Worm (Caenorhabditis elegans) whole organism, young adult: ENCODE results near the gene ceh-38.

Experiments used
- B0019.2 ChIP-seq: fragments of 200-800 bp; sonication (Bioruptor generic); conservative IDR thresholded peaks from 2 replicates; pipeline ENCODE4 v1.3.6; 2022; ENCODE audit warnings: missing genetic modification reagents, missing genetic modification characterization, missing compliant biosample characterization
- C17E4.6 ChIP-seq: fragments of 200-800 bp; sonication (Bioruptor generic); IDR thresholded peaks from 2 replicates; pipeline ENCODE4 v1.3.6; 2022; ENCODE audit warnings: missing genetic modification reagents, missing genetic modification characterization, missing compliant biosample characterization
- F23B12.7 ChIP-seq: sonication (generic microtip); optimal IDR thresholded peaks from 2 replicates; lab custom pipeline; 2017; ENCODE audit warnings: missing genetic modification characterization, mild to moderate bottlenecking, missing compliant biosample characterization, antibody characterized with exemption, moderate library complexity; ENCODE audit not compliant: insufficient read depth
- F37B4.10 ChIP-seq: fragments of 200-800 bp; sonication (Bioruptor generic); IDR thresholded peaks from 2 replicates; pipeline ENCODE4 v1.3.6; 2022; ENCODE audit warnings: missing genetic modification characterization, missing compliant biosample characterization
- F57C9.4 ChIP-seq: sonication (generic microtip); optimal IDR thresholded peaks from 2 replicates; lab custom pipeline; 2017; ENCODE audit warnings: mild to moderate bottlenecking, missing genetic modification characterization, missing compliant biosample characterization
- T07F8.4 ChIP-seq: sonication (generic microtip); optimal IDR thresholded peaks from 2 replicates; lab custom pipeline; 2016; ENCODE audit warnings: mild to moderate bottlenecking, missing genetic modification characterization, moderate library complexity, missing compliant biosample characterization
- Y53F4B.3 ChIP-seq: fragments of 200-800 bp; sonication (Bioruptor generic); IDR thresholded peaks from 2 replicates; pipeline ENCODE4 v1.3.6; 2022; ENCODE audit warnings: missing genetic modification reagents, missing genetic modification characterization, missing compliant biosample characterization
- Y56A3A.18 ChIP-seq: fragments of 200-800 bp; sonication (Bioruptor generic); IDR thresholded peaks from 2 replicates; pipeline ENCODE4 v1.3.6; 2022; ENCODE audit warnings: missing genetic modification reagents, missing genetic modification characterization, missing compliant biosample characterization
- Y79H2A.3 ChIP-seq: fragments of 200-800 bp; sonication (Bioruptor generic); conservative IDR thresholded peaks from 2 replicates; pipeline ENCODE4 v1.3.6; 2022; ENCODE audit warnings: missing genetic modification reagents, missing genetic modification characterization, missing compliant biosample characterization
- ZK185.1 ChIP-seq: sonication (generic microtip); optimal IDR thresholded peaks from 2 replicates; lab custom pipeline; 2016; ENCODE audit warnings: mild to moderate bottlenecking, missing genetic modification characterization, missing compliant biosample characterization; ENCODE audit not compliant: poor library complexity, severe bottlenecking
- aptf-2 ChIP-seq: fragments of 200-800 bp; sonication (Bioruptor generic); conservative IDR thresholded peaks from 2 replicates; pipeline ENCODE4 v1.3.6; 2022; ENCODE audit warnings: missing genetic modification reagents, missing genetic modification characterization, missing compliant biosample characterization
- aptf-3 ChIP-seq: fragments of 200-800 bp; sonication (Bioruptor generic); IDR thresholded peaks from 2 replicates; pipeline ENCODE4 v1.3.6; 2022; ENCODE audit warnings: missing genetic modification characterization, missing compliant biosample characterization
- attf-5 ChIP-seq: fragments of 200-800 bp; sonication (Bioruptor generic); optimal IDR thresholded peaks from 2 replicates; lab custom pipeline; 2018; ENCODE audit warnings: mild to moderate bottlenecking, missing genetic modification characterization, missing compliant biosample characterization
- ceh-40 ChIP-seq: fragments of 200-800 bp; sonication (Bioruptor generic); IDR thresholded peaks from 2 replicates; pipeline ENCODE4 v1.3.6; 2022; ENCODE audit warnings: missing genetic modification characterization, missing compliant biosample characterization
- ceh-79 ChIP-seq: sonication (generic microtip); optimal IDR thresholded peaks from 2 replicates; lab custom pipeline; 2017; ENCODE audit warnings: mild to moderate bottlenecking, missing genetic modification characterization, missing compliant biosample characterization
- ceh-91 ChIP-seq: fragments of 200-800 bp; sonication (Bioruptor generic); IDR thresholded peaks from 2 replicates; pipeline ENCODE4 v1.3.6; 2022; ENCODE audit warnings: missing genetic modification reagents, missing genetic modification characterization, missing compliant biosample characterization
- dpl-1 ChIP-seq: fragments of 150-350 bp; optimal IDR thresholded peaks from 2 replicates; lab custom pipeline; 2014; ENCODE audit warnings: missing biosample characterization, missing genetic modification reagents, missing genetic modification characterization
- egl-18 ChIP-seq: fragments of 200-800 bp; sonication (Bioruptor generic); IDR thresholded peaks from 2 replicates; pipeline ENCODE4 v1.3.6; 2022; ENCODE audit warnings: missing genetic modification reagents, missing genetic modification characterization, missing compliant biosample characterization
- egl-44 ChIP-seq: fragments of 200-800 bp; sonication (Bioruptor generic); IDR thresholded peaks from 2 replicates; pipeline ENCODE4 v1.3.6; 2022; ENCODE audit warnings: missing genetic modification reagents, missing genetic modification characterization, missing compliant biosample characterization
- egrh-3 ChIP-seq: fragments of 200-800 bp; sonication (Bioruptor generic); IDR thresholded peaks from 2 replicates; pipeline ENCODE4 v1.3.6; 2022; ENCODE audit warnings: missing genetic modification reagents, missing genetic modification characterization, missing compliant biosample characterization
- ekl-4 ChIP-seq: fragments of 200-800 bp; sonication (Bioruptor generic); IDR thresholded peaks from 2 replicates; pipeline ENCODE4 v1.3.6; 2022; ENCODE audit warnings: missing genetic modification reagents, missing genetic modification characterization, missing compliant biosample characterization
- gei-17 ChIP-seq: fragments of 200-800 bp; sonication (Bioruptor generic); optimal IDR thresholded peaks from 2 replicates; lab custom pipeline; 2018; ENCODE audit warnings: mild to moderate bottlenecking, missing genetic modification characterization, missing compliant biosample characterization
- hlh-12 ChIP-seq: sonication (generic microtip); optimal IDR thresholded peaks from 2 replicates; lab custom pipeline; 2016; ENCODE audit warnings: missing genetic modification characterization, missing compliant biosample characterization
- hlh-26 ChIP-seq: fragments of 200-800 bp; sonication (Bioruptor generic); conservative IDR thresholded peaks from 2 replicates; pipeline ENCODE4 v1.3.6; 2022; ENCODE audit warnings: missing genetic modification reagents, missing genetic modification characterization, missing compliant biosample characterization
- hrde-1 ChIP-seq: sonication (generic microtip); optimal IDR thresholded peaks from 2 replicates; lab custom pipeline; 2016; ENCODE audit warnings: missing genetic modification characterization, mild to moderate bottlenecking, missing compliant biosample characterization, moderate library complexity, missing genotype, missing genetic modification reagents, borderline replicate concordance
- let-607 ChIP-seq, 2 experiments: fragments of 200-800 bp in 1 of 2; sonication (Bioruptor generic) in 1 of 2; sonication (generic microtip) in 1 of 2; optimal IDR thresholded peaks; 2 replicates each; lab custom pipeline; 2016 to 2018; ENCODE audit warnings: mild to moderate bottlenecking in 2 of 2, missing compliant biosample characterization in 2 of 2, missing genetic modification characterization in 2 of 2, moderate library complexity in 2 of 2, missing genotype in 1 of 2
- lin-35 ChIP-seq, 3 experiments: fragments of 150-350 bp in 2 of 3; sonication (generic microtip) in 1 of 3; optimal IDR thresholded peaks; 2 replicates each; lab custom pipeline; 2014 to 2018; ENCODE audit warnings: missing biosample characterization in 3 of 3, missing genetic modification characterization in 3 of 3, missing genetic modification reagents in 3 of 3
- lin-40 ChIP-seq: sonication (generic microtip); optimal IDR thresholded peaks from 2 replicates; lab custom pipeline; 2016; ENCODE audit warnings: missing genetic modification characterization, mild to moderate bottlenecking, missing compliant biosample characterization, missing genotype, missing genetic modification reagents
- lir-1 ChIP-seq: fragments of 200-800 bp; sonication (Bioruptor generic); conservative IDR thresholded peaks from 2 replicates; pipeline ENCODE4 v1.3.6; 2022; ENCODE audit warnings: missing genetic modification reagents, missing genetic modification characterization, missing compliant biosample characterization
- lsl-1 ChIP-seq: fragments of 200-800 bp; sonication (Bioruptor generic); optimal IDR thresholded peaks from 2 replicates; lab custom pipeline; 2018; ENCODE audit warnings: mild to moderate bottlenecking, missing genetic modification characterization, moderate library complexity, missing compliant biosample characterization
- lsy-27 ChIP-seq: sonication (generic microtip); optimal IDR thresholded peaks from 2 replicates; lab custom pipeline; 2017; ENCODE audit warnings: missing genetic modification characterization, mild to moderate bottlenecking, missing compliant biosample characterization, antibody characterized with exemption, missing genotype, borderline replicate concordance; ENCODE audit not compliant: insufficient read depth
- madf-6 ChIP-seq: fragments of 200-800 bp; sonication (Bioruptor generic); IDR thresholded peaks from 2 replicates; pipeline ENCODE4 v1.3.6; 2022; ENCODE audit warnings: missing genetic modification reagents, missing genetic modification characterization, missing compliant biosample characterization
- madf-8 ChIP-seq: fragments of 200-800 bp; sonication (Bioruptor generic); conservative IDR thresholded peaks from 2 replicates; pipeline ENCODE4 v1.3.6; 2022; ENCODE audit warnings: missing genetic modification reagents, missing genetic modification characterization, missing compliant biosample characterization
- mcd-1 ChIP-seq: fragments of 200-800 bp; sonication (Bioruptor generic); IDR thresholded peaks from 2 replicates; pipeline ENCODE4 v1.3.6; 2022; ENCODE audit warnings: missing genetic modification reagents, missing genetic modification characterization, missing compliant biosample characterization
- mxl-1 ChIP-seq: sonication (generic microtip); optimal IDR thresholded peaks from 2 replicates; lab custom pipeline; 2016; ENCODE audit warnings: missing genetic modification characterization, missing compliant biosample characterization
- nfya-2 ChIP-seq: fragments of 200-800 bp; sonication (Bioruptor generic); IDR thresholded peaks from 2 replicates; pipeline ENCODE4 v1.3.6; 2022; ENCODE audit warnings: missing genetic modification reagents, missing genetic modification characterization, missing compliant biosample characterization
- nhr-120 ChIP-seq: fragments of 200-800 bp; sonication (Bioruptor generic); IDR thresholded peaks from 2 replicates; pipeline ENCODE4 v1.3.6; 2022; ENCODE audit warnings: missing genetic modification characterization, missing compliant biosample characterization
- nhr-90 ChIP-seq: sonication (generic microtip); optimal IDR thresholded peaks from 2 replicates; lab custom pipeline; 2016; ENCODE audit warnings: missing genotype, mild to moderate bottlenecking, missing genetic modification characterization, missing compliant biosample characterization
- pbrm-1 ChIP-seq: fragments of 200-800 bp; sonication (Bioruptor generic); IDR thresholded peaks from 2 replicates; pipeline ENCODE4 v1.3.6; 2022; ENCODE audit warnings: missing genetic modification reagents, missing genetic modification characterization, missing compliant biosample characterization
- rpc-1 ChIP-seq, 2 experiments: fragments of 150-350 bp in 1 of 2; sonication (generic microtip) in 1 of 2; optimal IDR thresholded peaks; 2 replicates each; lab custom pipeline; 2014 to 2018; ENCODE audit warnings: missing biosample characterization in 1 of 2, missing genetic modification characterization in 1 of 2, missing genetic modification reagents in 1 of 2, missing genotype in 1 of 2
- sdz-38 ChIP-seq: sonication (generic microtip); optimal IDR thresholded peaks from 2 replicates; lab custom pipeline; 2016; ENCODE audit warnings: missing genotype, missing genetic modification characterization, missing compliant biosample characterization
- sea-2 ChIP-seq: fragments of 200-800 bp; sonication (Bioruptor generic); IDR thresholded peaks from 2 replicates; pipeline ENCODE4 v1.3.6; 2022; ENCODE audit warnings: missing genetic modification characterization, missing compliant biosample characterization
- snpc-1.1 ChIP-seq: sonication (generic microtip); optimal IDR thresholded peaks from 2 replicates; lab custom pipeline; 2017; ENCODE audit warnings: missing genetic modification characterization, mild to moderate bottlenecking, missing compliant biosample characterization, antibody characterized with exemption, moderate library complexity, missing genotype, missing genetic modification reagents; ENCODE audit not compliant: insufficient read depth
- somi-1 ChIP-seq: fragments of 200-800 bp; sonication (Bioruptor generic); optimal IDR thresholded peaks from 2 replicates; lab custom pipeline; 2018; ENCODE audit warnings: mild to moderate bottlenecking, missing genetic modification characterization, missing compliant biosample characterization
- tbx-9 ChIP-seq: sonication (generic microtip); optimal IDR thresholded peaks from 2 replicates; lab custom pipeline; 2016; ENCODE audit warnings: borderline replicate concordance, missing genetic modification characterization, inconsistent platforms, missing compliant biosample characterization
- tlf-1 ChIP-seq: fragments of 200-800 bp; sonication (Bioruptor generic); optimal IDR thresholded peaks from 2 replicates; lab custom pipeline; 2018; ENCODE audit warnings: mild to moderate bottlenecking, missing genetic modification characterization, missing compliant biosample characterization
- zfh-2 ChIP-seq: fragments of 200-800 bp; sonication (Bioruptor generic); conservative IDR thresholded peaks from 2 replicates; pipeline ENCODE4 v1.3.6; 2022; ENCODE audit warnings: missing genetic modification reagents, missing genetic modification characterization, missing compliant biosample characterization
- ztf-28 ChIP-seq: fragments of 200-800 bp; sonication (Bioruptor generic); IDR thresholded peaks from 2 replicates; pipeline ENCODE4 v1.3.6; 2022; ENCODE audit warnings: missing genetic modification reagents, missing genetic modification characterization, missing compliant biosample characterization

The ceh-38 gene

DNA sequence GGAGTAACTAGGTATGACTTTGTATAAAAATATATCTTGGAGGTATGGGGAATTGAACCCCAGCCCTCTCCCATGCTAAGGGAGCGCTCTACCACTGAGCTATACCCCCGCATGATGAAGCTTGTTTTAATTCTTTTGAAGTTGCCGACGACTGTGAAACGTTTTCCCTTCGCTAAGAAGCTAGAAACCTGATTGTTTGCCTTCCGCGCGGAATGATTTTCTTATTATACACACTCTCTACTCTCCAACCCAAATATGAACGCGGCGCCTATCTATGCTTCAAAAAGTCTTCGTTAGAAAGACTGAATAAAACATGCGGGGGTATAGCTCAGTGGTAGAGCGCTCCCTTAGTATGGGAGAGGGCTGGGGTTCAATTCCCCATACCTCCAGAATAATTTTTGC, 51.6 kb downstream of the ceh-38 start (continued):
- no peak for TF ChIP-seq aptf-3
- no peak for TF ChIP-seq F57C9.4 (tag; lab: Kevin White, UChicago)
- TF ChIP-seq attf-5 (GFP tag; lab: Kevin White, UChicago) = no peak
- no peak for TF ChIP-seq aptf-2
- no peak for TF ChIP-seq pbrm-1 (GFP tag; lab: Robert Waterston, UW)
- no peak for TF ChIP-seq tlf-1
- peak; percentile 27 for TF ChIP-seq lsl-1 (GFP tag; lab: Kevin White, UChicago)
- TF ChIP-seq nhr-120 (GFP tag; lab: Robert Waterston, UW) = no peak
- TF ChIP-seq F37B4.10 (GFP tag; lab: Robert Waterston, UW) = no peak
- TF ChIP-seq ZK185.1 (tag; lab: Kevin White, UChicago) = peak; percentile 66
- no peak for TF ChIP-seq egl-44 (GFP tag; lab: Robert Waterston, UW)
- no peak for TF ChIP-seq lsy-27
- TF ChIP-seq ceh-91 (GFP tag; lab: Robert Waterston, UW) = no peak
- 0 out of 2 replicates have a peak, but pooled peaks have one; percentile 9 for TF ChIP-seq madf-8 (GFP tag; lab: Robert Waterston, UW)
- no peak; the same call in 1 of the 2 replicates for TF ChIP-seq mcd-1 (GFP tag; lab: Robert Waterston, UW)
- TF ChIP-seq C17E4.6 (GFP tag; lab: Robert Waterston, UW) = no peak
- peak; percentile 47 for TF ChIP-seq nhr-90 (tag; lab: Kevin White, UChicago)
- peak; percentile 49; the same call in 1 of the 2 replicates for TF ChIP-seq egrh-3 (GFP tag; lab: Robert Waterston, UW)
- no peak for TF ChIP-seq sea-2 (GFP tag; lab: Robert Waterston, UW)
- no peak for TF ChIP-seq hlh-26
- TF ChIP-seq Y53F4B.3 (GFP tag; lab: Robert Waterston, UW) = no peak
- TF ChIP-seq Y56A3A.18 (GFP tag; lab: Robert Waterston, UW) = no peak
- TF ChIP-seq lin-40 (tag; lab: Kevin White, UChicago) = peak; percentile 12
- no peak for TF ChIP-seq dpl-1 (GFP tag; lab: Kevin White, UChicago)
- no peak for TF ChIP-seq zfh-2 (GFP tag; lab: Robert Waterston, UW)
- TF ChIP-seq ekl-4 (GFP tag; lab: Robert Waterston, UW) = no peak
- TF ChIP-seq T07F8.4 = no peak
- TF ChIP-seq lin-35 (GFP tag; optimal IDR thresholded peaks at IDR 0.05; lab: Kevin White, UChicago) = no peak
- TF ChIP-seq egl-18 (GFP tag; lab: Robert Waterston, UW) = no peak
- TF ChIP-seq rpc-1 (optimal IDR thresholded peaks at IDR 0.05; lab: Kevin White, UChicago) = peak; percentile 79
- peak; percentile 80 for TF ChIP-seq rpc-1 (tag; optimal IDR thresholded peaks at IDR 0.05; lab: Kevin White, UChicago)
- peak; percentile 16 for TF ChIP-seq F23B12.7 (tag; lab: Kevin White, UChicago)
- no peak for TF ChIP-seq gei-17
- TF ChIP-seq somi-1 (GFP tag; lab: Kevin White, UChicago) = no peak
- peak; percentile 57 for TF ChIP-seq madf-6 (GFP tag; lab: Robert Waterston, UW)
- TF ChIP-seq ceh-79 = no peak
- no peak for TF ChIP-seq tbx-9 (tag; lab: Kevin White, UChicago)
- no peak for TF ChIP-seq hlh-12 (tag; lab: Kevin White, UChicago)
- TF ChIP-seq snpc-1.1 = no peak
- TF ChIP-seq mxl-1 (tag; lab: Kevin White, UChicago) = peak; percentile 59
- TF ChIP-seq B0019.2 (GFP tag; lab: Robert Waterston, UW) = no peak; the same call in 1 of the 2 replicates
- peak; percentile 34 for TF ChIP-seq hrde-1 (tag; lab: Kevin White, UChicago)
- TF ChIP-seq lir-1 (GFP tag; lab: Robert Waterston, UW) = no peak
- no peak for TF ChIP-seq nfya-2
- peak; percentile 76; the same call in 1 of the 2 replicates for TF ChIP-seq Y79H2A.3 (GFP tag; lab: Robert Waterston, UW)
- TF ChIP-seq let-607 (tag; optimal IDR thresholded peaks at IDR 0.05; lab: Kevin White, UChicago) = peak in 1 of 2 experiments; percentile 39
- no peak for TF ChIP-seq ztf-28 (GFP tag; lab: Robert Waterston, UW)
- no peak for TF ChIP-seq sdz-38 (tag; lab: Kevin White, UChicago)
- TF ChIP-seq ceh-40 (GFP tag; lab: Robert Waterston, UW) = no peak
